Worm (Caenorhabditis elegans) whole organism, L3 larva: ENCODE results near the gene B0024.11.

Experiments used
- aly-2 ChIP-seq: fragments of 150-350 bp; optimal IDR thresholded peaks from 2 replicates; lab custom pipeline; 2014; ENCODE audit warnings: missing biosample characterization, missing genetic modification characterization
- ama-1 ChIP-seq: fragments of 150-350 bp; optimal IDR thresholded peaks from 2 replicates; lab custom pipeline; 2018
- daf-12 ChIP-seq: fragments of 150-350 bp; optimal IDR thresholded peaks from 2 replicates; lab custom pipeline; 2014; ENCODE audit warnings: missing biosample characterization, missing genetic modification reagents, missing genetic modification characterization
- egl-27 ChIP-seq: sonication (generic microtip); optimal IDR thresholded peaks from 4 replicates; lab custom pipeline; 2017; ENCODE audit warnings: missing biosample characterization, missing genetic modification reagents, missing genetic modification characterization
- egl-5 ChIP-seq: fragments of 150-350 bp; optimal IDR thresholded peaks from 2 replicates; lab custom pipeline; 2017; ENCODE audit warnings: missing biosample characterization, missing genetic modification reagents, missing genetic modification characterization, inconsistent platforms
- elt-1 ChIP-seq: fragments of 150-350 bp; optimal IDR thresholded peaks from 2 replicates; lab custom pipeline; 2014; ENCODE audit warnings: missing biosample characterization, missing genetic modification characterization
- elt-2 ChIP-seq: sonication (generic microtip); optimal IDR thresholded peaks from 2 replicates; lab custom pipeline; 2016; ENCODE audit warnings: missing genetic modification reagents, mild to moderate bottlenecking, missing genetic modification characterization, missing compliant biosample characterization
- elt-3 ChIP-seq, 3 experiments: fragments of 150-350 bp in 1 of 3; sonication (generic microtip) in 2 of 3; optimal IDR thresholded peaks; 2 replicates in 2 of 3; 4 replicates in 1 of 3; lab custom pipeline; 2014 to 2017; ENCODE audit warnings: missing biosample characterization in 3 of 3, missing genetic modification characterization in 3 of 3
- eor-1 ChIP-seq, 2 experiments: fragments of 150-350 bp; optimal IDR thresholded peaks; 2 replicates each; lab custom pipeline; 2014 to 2018; ENCODE audit warnings: missing biosample characterization in 2 of 2, missing genetic modification characterization in 2 of 2
- fkh-2 ChIP-seq: fragments of 150-350 bp; optimal IDR thresholded peaks from 2 replicates; lab custom pipeline; 2014; ENCODE audit warnings: missing biosample characterization, missing genetic modification reagents, missing genetic modification characterization
- fos-1 ChIP-seq: fragments of 150-350 bp; optimal IDR thresholded peaks from 2 replicates; lab custom pipeline; 2014; ENCODE audit warnings: missing biosample characterization, missing genetic modification characterization
- hmg-11 ChIP-seq: sonication (generic microtip); optimal IDR thresholded peaks from 2 replicates; lab custom pipeline; 2016; ENCODE audit warnings: missing genetic modification characterization, missing compliant biosample characterization
- jun-1 ChIP-seq: fragments of 150-350 bp; optimal IDR thresholded peaks from 2 replicates; lab custom pipeline; 2014; ENCODE audit warnings: missing biosample characterization, missing genetic modification reagents, missing genetic modification characterization
- lin-39 ChIP-seq: fragments of 150-350 bp; optimal IDR thresholded peaks from 2 replicates; lab custom pipeline; 2018; ENCODE audit warnings: missing biosample characterization, missing genetic modification reagents, missing genetic modification characterization
- lsy-12 ChIP-seq: sonication (generic microtip); optimal IDR thresholded peaks from 2 replicates; lab custom pipeline; 2016; ENCODE audit warnings: mild to moderate bottlenecking, missing genetic modification characterization, missing compliant biosample characterization
- mdl-1 ChIP-seq: fragments of 150-350 bp; optimal IDR thresholded peaks from 2 replicates; lab custom pipeline; 2014; ENCODE audit warnings: missing biosample characterization, missing genetic modification characterization
- mml-1 ChIP-seq: fragments of 150-350 bp; sonication (generic microtip); optimal IDR thresholded peaks from 3 replicates; lab custom pipeline; 2014; ENCODE audit warnings: missing biosample characterization, missing genetic modification characterization
- nfya-1 ChIP-seq: sonication (generic microtip); optimal IDR thresholded peaks from 2 replicates; lab custom pipeline; 2017; ENCODE audit warnings: missing genetic modification characterization, mild to moderate bottlenecking, missing compliant biosample characterization, antibody characterized with exemption, moderate library complexity; ENCODE audit not compliant: insufficient read depth
- nhr-11 ChIP-seq: fragments of 150-350 bp; optimal IDR thresholded peaks from 2 replicates; lab custom pipeline; 2014; ENCODE audit warnings: missing biosample characterization, missing genetic modification characterization
- nhr-12 ChIP-seq: fragments of 150-350 bp; optimal IDR thresholded peaks from 2 replicates; lab custom pipeline; 2014; ENCODE audit warnings: missing biosample characterization, missing genetic modification characterization
- nhr-23 ChIP-seq: fragments of 150-350 bp; optimal IDR thresholded peaks from 2 replicates; lab custom pipeline; 2014; ENCODE audit warnings: missing biosample characterization, missing genetic modification reagents, missing genetic modification characterization
- nhr-237 ChIP-seq: fragments of 150-350 bp; optimal IDR thresholded peaks from 2 replicates; lab custom pipeline; 2014; ENCODE audit warnings: missing biosample characterization, missing genetic modification characterization
- nhr-25 ChIP-seq: sonication (generic microtip); optimal IDR thresholded peaks from 2 replicates; lab custom pipeline; 2017; ENCODE audit warnings: missing biosample characterization, missing genetic modification characterization
- nhr-28 ChIP-seq: fragments of 150-350 bp; optimal IDR thresholded peaks from 2 replicates; lab custom pipeline; 2014; ENCODE audit warnings: missing biosample characterization, missing genetic modification characterization
- nhr-43 ChIP-seq: sonication (generic microtip); optimal IDR thresholded peaks from 2 replicates; lab custom pipeline; 2016; ENCODE audit warnings: mild to moderate bottlenecking, missing genetic modification characterization, missing compliant biosample characterization; ENCODE audit not compliant: poor library complexity, severe bottlenecking
- pha-4 ChIP-seq: fragments of 150-350 bp; optimal IDR thresholded peaks from 2 replicates; lab custom pipeline; 2014; ENCODE audit warnings: missing biosample characterization, missing genetic modification reagents, missing genetic modification characterization
- pqm-1 ChIP-seq: fragments of 150-350 bp; optimal IDR thresholded peaks from 2 replicates; lab custom pipeline; 2017; ENCODE audit warnings: missing biosample characterization, missing genetic modification characterization, inconsistent platforms
- sea-2 ChIP-seq: fragments of 150-350 bp; sonication (generic microtip); optimal IDR thresholded peaks from 4 replicates; lab custom pipeline; 2014; ENCODE audit warnings: missing biosample characterization, missing genetic modification reagents, missing genetic modification characterization
- skn-1 ChIP-seq: fragments of 150-350 bp; optimal IDR thresholded peaks from 2 replicates; lab custom pipeline; 2014; ENCODE audit warnings: missing biosample characterization, missing genetic modification characterization
- snpc-4 ChIP-seq: fragments of 150-350 bp; optimal IDR thresholded peaks from 2 replicates; lab custom pipeline; 2014; ENCODE audit warnings: missing biosample characterization, missing genetic modification characterization
- tbx-2 ChIP-seq: sonication (generic microtip); optimal IDR thresholded peaks from 2 replicates; lab custom pipeline; 2016; ENCODE audit warnings: mild to moderate bottlenecking, missing genetic modification characterization, missing compliant biosample characterization
- unc-39 ChIP-seq: sonication (generic microtip); optimal IDR thresholded peaks from 4 replicates; lab custom pipeline; 2017; ENCODE audit warnings: missing biosample characterization, missing genetic modification characterization
- zag-1 ChIP-seq: fragments of 150-350 bp; optimal IDR thresholded peaks from 2 replicates; lab custom pipeline; 2014; ENCODE audit warnings: missing biosample characterization, missing genetic modification characterization
- ztf-11 ChIP-seq: fragments of 150-350 bp; optimal IDR thresholded peaks from 2 replicates; lab custom pipeline; 2014; ENCODE audit warnings: missing biosample characterization, missing genetic modification characterization
- ztf-4 ChIP-seq: fragments of 150-350 bp; optimal IDR thresholded peaks from 2 replicates; lab custom pipeline; 2014; ENCODE audit warnings: missing biosample characterization, missing genetic modification characterization

B0024.11 gene

ce11 chrV:10280112-10280511, 39.2 kb downstream of the B0024.11 start:
- TF ChIP-seq tbx-2 (tag; lab: Kevin White, UChicago): no peak
- peak; percentile 34 for TF ChIP-seq pha-4
- peak; percentile 37 for TF ChIP-seq jun-1 (tag; lab: Kevin White, UChicago)
- no peak for TF ChIP-seq nhr-23 (tag; lab: Kevin White, UChicago)
- peak; percentile 23 for TF ChIP-seq fos-1 (tag; lab: Kevin White, UChicago)
- TF ChIP-seq elt-2 (tag; lab: Kevin White, UChicago): peak; percentile 89
- peak; percentile 85 for TF ChIP-seq pqm-1 (tag; lab: Kevin White, UChicago)

ce11 chrV:10277579-10277978, 41.8 kb downstream of the B0024.11 start, which contains the start of gene lys-1:
lys-1 (plus strand) TSS chrV:10277904.
- TF ChIP-seq unc-39 (tag; lab: Kevin White, UChicago): no peak
- TF ChIP-seq pqm-1 (tag; lab: Kevin White, UChicago): peak; percentile 83
- peak; percentile 87 for TF ChIP-seq elt-2 (tag; lab: Kevin White, UChicago)
- no peak for TF ChIP-seq sea-2 (GFP tag; lab: Kevin White, UChicago)

ce11 chrV:10276038-10276437, 43.3 kb downstream of the B0024.11 start:
- no peak for TF ChIP-seq ztf-11
- no peak for TF ChIP-seq lsy-12 (tag; lab: Kevin White, UChicago)
- TF ChIP-seq nhr-25 (tag; lab: Kevin White, UChicago): no peak
- no peak for TF ChIP-seq zag-1 (tag; lab: Kevin White, UChicago)
- no peak for TF ChIP-seq skn-1 (tag; lab: Kevin White, UChicago)
- TF ChIP-seq fkh-2 (tag; lab: Kevin White, UChicago): no peak
- TF ChIP-seq mml-1 (tag; lab: Kevin White, UChicago): no peak
- TF ChIP-seq pha-4: no peak
- TF ChIP-seq pqm-1 (tag; lab: Kevin White, UChicago): no peak
- no peak for TF ChIP-seq egl-27 (tag; lab: Kevin White, UChicago)
- TF ChIP-seq ztf-4 (tag; lab: Kevin White, UChicago): no peak
- no peak for TF ChIP-seq elt-3 (tag; optimal IDR thresholded peaks at IDR 0.05; lab: Kevin White, UChicago)
- TF ChIP-seq jun-1 (tag; lab: Kevin White, UChicago): no peak
- no peak for TF ChIP-seq aly-2 (tag; lab: Kevin White, UChicago)
- TF ChIP-seq nhr-43 (tag; lab: Kevin White, UChicago): no peak
- no peak for TF ChIP-seq unc-39 (tag; lab: Kevin White, UChicago)
- no peak for TF ChIP-seq elt-1 (tag; lab: Kevin White, UChicago)
- no peak for TF ChIP-seq ama-1 (lab: Kevin White, UChicago)

ce11 chrV:10275619-10276018, 43.7 kb downstream of the B0024.11 start, which contains the start of gene Y22F5A.11:
Y22F5A.11 (minus strand) TSS chrV:10275646.
- TF ChIP-seq egl-5 (tag; lab: Kevin White, UChicago) (peak; percentile 46), egl-27 (tag; lab: Kevin White, UChicago) (no peak), ztf-11 (no peak), nhr-43 (tag; lab: Kevin White, UChicago) (no peak), eor-1 (tag; optimal IDR thresholded peaks at IDR 0.05; lab: Kevin White, UChicago) (no peak), pqm-1 (tag; lab: Kevin White, UChicago) (no peak), snpc-4 (peak; percentile 68), zag-1 (tag; lab: Kevin White, UChicago) (no peak), elt-3 (tag; optimal IDR thresholded peaks at IDR 0.05; lab: Kevin White, UChicago) (no peak), nhr-28 (tag; lab: Kevin White, UChicago) (no peak), nhr-25 (tag; lab: Kevin White, UChicago) (no peak), daf-12 (tag; lab: Kevin White, UChicago) (no peak), fos-1 (tag; lab: Kevin White, UChicago) (no peak), fkh-2 (tag; lab: Kevin White, UChicago) (no peak), tbx-2 (tag; lab: Kevin White, UChicago) (no peak), nhr-11 (tag; lab: Kevin White, UChicago) (no peak), nhr-23 (tag; lab: Kevin White, UChicago) (no peak), nhr-237 (tag; lab: Kevin White, UChicago) (no peak), nfya-1 (tag; lab: Kevin White, UChicago) (peak; percentile 20), nhr-12 (tag; lab: Kevin White, UChicago) (no peak), sea-2 (GFP tag; lab: Kevin White, UChicago) (no peak), lin-39 (peak; percentile 42), mdl-1 (tag; lab: Kevin White, UChicago) (no peak), hmg-11 (tag; lab: Kevin White, UChicago) (peak; percentile 4)
- TF ChIP-seq, all 47 proteins: peak for 5
